Worm (Caenorhabditis elegans) whole organism, L3 larva: Measurements from ENCODE around the gene sru-15.

Experiments
- R02D3.7 ChIP-seq: fragments of 150-350 bp; optimal IDR thresholded peaks from 2 replicates; lab custom pipeline; 2014; ENCODE audit warnings: missing biosample characterization, missing genetic modification characterization
- ceh-16 ChIP-seq: sonication (generic microtip); optimal IDR thresholded peaks from 2 replicates; lab custom pipeline; 2017; ENCODE audit warnings: missing biosample characterization, missing genetic modification characterization
- egl-27 ChIP-seq: sonication (generic microtip); optimal IDR thresholded peaks from 4 replicates; lab custom pipeline; 2017; ENCODE audit warnings: missing biosample characterization, missing genetic modification reagents, missing genetic modification characterization
- elt-1 ChIP-seq: fragments of 150-350 bp; optimal IDR thresholded peaks from 2 replicates; lab custom pipeline; 2014; ENCODE audit warnings: missing biosample characterization, missing genetic modification characterization
- elt-2 ChIP-seq: sonication (generic microtip); optimal IDR thresholded peaks from 2 replicates; lab custom pipeline; 2016; ENCODE audit warnings: missing genetic modification reagents, mild to moderate bottlenecking, missing genetic modification characterization, missing compliant biosample characterization
- elt-3 ChIP-seq, 3 experiments: fragments of 150-350 bp in 1 of 3; sonication (generic microtip) in 2 of 3; optimal IDR thresholded peaks; 2 replicates in 2 of 3; 4 replicates in 1 of 3; lab custom pipeline; 2014 to 2017; ENCODE audit warnings: missing biosample characterization in 3 of 3, missing genetic modification characterization in 3 of 3
- eor-1 ChIP-seq, 2 experiments: fragments of 150-350 bp; optimal IDR thresholded peaks; 2 replicates each; lab custom pipeline; 2014 to 2018; ENCODE audit warnings: missing biosample characterization in 2 of 2, missing genetic modification characterization in 2 of 2
- fkh-10 ChIP-seq: sonication (generic microtip); optimal IDR thresholded peaks from 2 replicates; lab custom pipeline; 2017; ENCODE audit warnings: missing biosample characterization, missing genetic modification reagents, missing genetic modification characterization
- fos-1 ChIP-seq: fragments of 150-350 bp; optimal IDR thresholded peaks from 2 replicates; lab custom pipeline; 2014; ENCODE audit warnings: missing biosample characterization, missing genetic modification characterization
- hmg-11 ChIP-seq: sonication (generic microtip); optimal IDR thresholded peaks from 2 replicates; lab custom pipeline; 2016; ENCODE audit warnings: missing genetic modification characterization, missing compliant biosample characterization
- lin-15B ChIP-seq: fragments of 150-350 bp; optimal IDR thresholded peaks from 2 replicates; lab custom pipeline; 2014; ENCODE audit warnings: missing biosample characterization, missing genetic modification characterization
- lsy-12 ChIP-seq: sonication (generic microtip); optimal IDR thresholded peaks from 2 replicates; lab custom pipeline; 2016; ENCODE audit warnings: mild to moderate bottlenecking, missing genetic modification characterization, missing compliant biosample characterization
- mdl-1 ChIP-seq: fragments of 150-350 bp; optimal IDR thresholded peaks from 2 replicates; lab custom pipeline; 2014; ENCODE audit warnings: missing biosample characterization, missing genetic modification characterization
- nfya-1 ChIP-seq: sonication (generic microtip); optimal IDR thresholded peaks from 2 replicates; lab custom pipeline; 2017; ENCODE audit warnings: missing genetic modification characterization, mild to moderate bottlenecking, missing compliant biosample characterization, antibody characterized with exemption, moderate library complexity; ENCODE audit not compliant: insufficient read depth
- nhr-11 ChIP-seq: fragments of 150-350 bp; optimal IDR thresholded peaks from 2 replicates; lab custom pipeline; 2014; ENCODE audit warnings: missing biosample characterization, missing genetic modification characterization
- nhr-12 ChIP-seq: fragments of 150-350 bp; optimal IDR thresholded peaks from 2 replicates; lab custom pipeline; 2014; ENCODE audit warnings: missing biosample characterization, missing genetic modification characterization
- nhr-23 ChIP-seq: fragments of 150-350 bp; optimal IDR thresholded peaks from 2 replicates; lab custom pipeline; 2014; ENCODE audit warnings: missing biosample characterization, missing genetic modification reagents, missing genetic modification characterization
- nhr-237 ChIP-seq: fragments of 150-350 bp; optimal IDR thresholded peaks from 2 replicates; lab custom pipeline; 2014; ENCODE audit warnings: missing biosample characterization, missing genetic modification characterization
- nhr-28 ChIP-seq: fragments of 150-350 bp; optimal IDR thresholded peaks from 2 replicates; lab custom pipeline; 2014; ENCODE audit warnings: missing biosample characterization, missing genetic modification characterization
- nhr-43 ChIP-seq: sonication (generic microtip); optimal IDR thresholded peaks from 2 replicates; lab custom pipeline; 2016; ENCODE audit warnings: mild to moderate bottlenecking, missing genetic modification characterization, missing compliant biosample characterization; ENCODE audit not compliant: poor library complexity, severe bottlenecking
- nhr-76 ChIP-seq: fragments of 150-350 bp; sonication (generic microtip); optimal IDR thresholded peaks from 5 replicates; lab custom pipeline; 2014; ENCODE audit warnings: missing biosample characterization, missing genetic modification characterization
- pha-4 ChIP-seq: fragments of 150-350 bp; optimal IDR thresholded peaks from 2 replicates; lab custom pipeline; 2014; ENCODE audit warnings: missing biosample characterization, missing genetic modification reagents, missing genetic modification characterization
- sea-2 ChIP-seq: fragments of 150-350 bp; sonication (generic microtip); optimal IDR thresholded peaks from 4 replicates; lab custom pipeline; 2014; ENCODE audit warnings: missing biosample characterization, missing genetic modification reagents, missing genetic modification characterization
- skn-1 ChIP-seq: fragments of 150-350 bp; optimal IDR thresholded peaks from 2 replicates; lab custom pipeline; 2014; ENCODE audit warnings: missing biosample characterization, missing genetic modification characterization
- snpc-4 ChIP-seq: fragments of 150-350 bp; optimal IDR thresholded peaks from 2 replicates; lab custom pipeline; 2014; ENCODE audit warnings: missing biosample characterization, missing genetic modification characterization
- unc-39 ChIP-seq: sonication (generic microtip); optimal IDR thresholded peaks from 4 replicates; lab custom pipeline; 2017; ENCODE audit warnings: missing biosample characterization, missing genetic modification characterization
- unc-62 ChIP-seq: fragments of 150-350 bp; sonication (generic microtip); optimal IDR thresholded peaks from 4 replicates; lab custom pipeline; 2014; ENCODE audit warnings: missing biosample characterization, missing genetic modification reagents, missing genetic modification characterization
- zag-1 ChIP-seq: fragments of 150-350 bp; optimal IDR thresholded peaks from 2 replicates; lab custom pipeline; 2014; ENCODE audit warnings: missing biosample characterization, missing genetic modification characterization

The sru-15 gene

ce11 chrIV:17380061-17380680, 15.8 kb upstream of the sru-15 start, which contains the start of the genes C30H6.9 and dlat-2:
TSS of gene C30H6.9 (minus strand) at chrIV:17380170.
TSS of gene dlat-2 (plus strand) at chrIV:17380626.
- peak; percentile 94 for TF ChIP-seq pha-4 (tag; lab: Kevin White, UChicago)
- peak; percentile 71 for TF ChIP-seq lin-15B (tag; lab: Kevin White, UChicago)
- TF ChIP-seq fos-1 (tag; lab: Kevin White, UChicago) = no peak
- peak; percentile 43 for TF ChIP-seq snpc-4 (tag; lab: Kevin White, UChicago)
- no peak for TF ChIP-seq nhr-43
- TF ChIP-seq nhr-76 (tag; lab: Kevin White, UChicago) = no peak
- peak; percentile 8 for TF ChIP-seq elt-2 (tag; lab: Kevin White, UChicago)
- no peak for TF ChIP-seq zag-1 (tag; lab: Kevin White, UChicago)
- TF ChIP-seq lsy-12 = no peak
- TF ChIP-seq hmg-11 = peak; percentile 24
- no peak for TF ChIP-seq egl-27 (tag; lab: Kevin White, UChicago)
- peak; percentile 24 for TF ChIP-seq nfya-1 (tag; lab: Kevin White, UChicago)

ce11 chrIV:17382029-17382428, 14.0 kb upstream of the sru-15 start, which contains the start of gene C30H6.8:
TSS of gene C30H6.8 (plus strand) at chrIV:17382329.
- TF ChIP-seq nhr-23 (tag; lab: Kevin White, UChicago) (no peak), nhr-12 (no peak), hmg-11 (no peak), nhr-43 (no peak), mdl-1 (tag; lab: Kevin White, UChicago) (no peak), fos-1 (tag; lab: Kevin White, UChicago) (no peak), nfya-1 (tag; lab: Kevin White, UChicago) (no peak)

- TF ChIP-seq eor-1 (tag; optimal IDR thresholded peaks at IDR 0.05; lab: Kevin White, UChicago) (no peak), mdl-1 (tag; lab: Kevin White, UChicago) (no peak), skn-1 (no peak), nhr-237 (tag; lab: Kevin White, UChicago) (no peak), nhr-28 (tag; lab: Kevin White, UChicago) (no peak)
- TF ChIP-seq, all 47 proteins: peak for 0
Measured at ce11 chrIV:17383046-17383445, 13.0 kb upstream of the sru-15 start, which contains the start of gene C30H6.12. TSS of gene C30H6.12 (plus strand) at chrIV:17383346.

- TF ChIP-seq elt-2 (tag; lab: Kevin White, UChicago) (peak; percentile 67), unc-39 (tag; lab: Kevin White, UChicago) (no peak)
- TF ChIP-seq, all 47 proteins: peak for 1
Measured at ce11 chrIV:17387442-17387967, 8.5 kb upstream of the sru-15 start, which contains the start of gene T02D1.8. TSS of gene T02D1.8 (minus strand) at chrIV:17387492.

ce11 chrIV:17399455-17399854, 3.4 kb downstream of the sru-15 start, which contains the start of gene T02D1.4:
TSS of gene T02D1.4 (plus strand) at chrIV:17399755.
- no peak for TF ChIP-seq nhr-12
- no peak for TF ChIP-seq lsy-12
- no peak for TF ChIP-seq nhr-23 (tag; lab: Kevin White, UChicago)
- TF ChIP-seq pha-4 (tag; lab: Kevin White, UChicago) = no peak
- TF ChIP-seq zag-1 (tag; lab: Kevin White, UChicago) = no peak
- TF ChIP-seq elt-3 (tag; optimal IDR thresholded peaks at IDR 0.05; lab: Kevin White, UChicago) = no peak
- no peak for TF ChIP-seq elt-1 (tag; lab: Kevin White, UChicago)
- no peak for TF ChIP-seq ceh-16
- no peak for TF ChIP-seq nhr-76 (tag; lab: Kevin White, UChicago)
- TF ChIP-seq unc-62 (GFP tag; lab: Kevin White, UChicago) = no peak
- no peak for TF ChIP-seq nhr-43
- TF ChIP-seq eor-1 (tag; optimal IDR thresholded peaks at IDR 0.05; lab: Kevin White, UChicago) = no peak
- TF ChIP-seq sea-2 (GFP tag; lab: Kevin White, UChicago) = no peak
- TF ChIP-seq snpc-4 (tag; lab: Kevin White, UChicago) = no peak
- no peak for TF ChIP-seq nhr-11
- TF ChIP-seq fkh-10 (GFP tag; lab: Kevin White, UChicago) = no peak
- no peak for TF ChIP-seq R02D3.7 (tag; lab: Kevin White, UChicago)
- no peak for TF ChIP-seq mdl-1 (tag; lab: Kevin White, UChicago)
- TF ChIP-seq nhr-237 (tag; lab: Kevin White, UChicago) = no peak
- no peak for TF ChIP-seq unc-39 (tag; lab: Kevin White, UChicago)

- TF ChIP-seq mdl-1 (tag; lab: Kevin White, UChicago) (no peak), unc-62 (GFP tag; lab: Kevin White, UChicago) (no peak), nhr-23 (tag; lab: Kevin White, UChicago) (no peak), nhr-11 (no peak), eor-1 (tag; optimal IDR thresholded peaks at IDR 0.05; lab: Kevin White, UChicago) (no peak)
Measured at ce11 chrIV:17405530-17405929, 9.5 kb downstream of the sru-15 start, which contains the start of gene pmp-4. TSS of gene pmp-4 (minus strand) at chrIV:17405630.
